Fruit fly (Drosophila melanogaster): ENCODE measurements around the gene CG34313.

CG34313 gene

DNA sequence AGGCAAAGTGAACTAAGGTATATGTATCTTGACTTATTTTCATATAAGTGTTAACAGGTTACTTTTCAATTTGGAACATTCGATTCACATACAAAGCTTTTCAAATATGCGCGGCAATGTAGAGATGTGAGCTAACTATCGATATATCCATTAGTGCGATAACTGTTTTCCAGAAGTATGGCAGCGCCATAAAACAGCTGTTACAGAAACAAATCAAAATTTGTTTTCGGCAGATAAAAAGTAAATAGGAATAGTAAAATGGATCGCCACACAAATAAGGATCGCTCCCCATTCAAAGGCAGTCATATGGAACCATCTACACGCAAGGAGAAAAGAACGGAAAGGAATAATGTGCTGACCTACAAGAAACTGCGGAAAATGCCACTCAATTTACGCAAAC is at the start of gene CG34313, which contains the start of the genes CG32832 and CG31743:
Gene CG34313, plus strand, starts transcription at position 230 of the 400 bp plus-strand sequence.
Gene CG32832, minus strand, starts transcription at position 3 of the 400 bp plus-strand sequence.
Gene CG31743, plus strand, starts transcription at position 230 of the 400 bp plus-strand sequence.
- TF ChIP-seq CG14711 (tag; optimal IDR thresholded peaks at IDR 0.05): no peak
- no peak for TF ChIP-seq pad (GFP tag; optimal IDR thresholded peaks at IDR 0.05)
- no peak for TF ChIP-seq CG7101 (tag; optimal IDR thresholded peaks at IDR 0.05)
- TF ChIP-seq bab1 (GFP tag; optimal IDR thresholded peaks at IDR 0.05): no peak
- TF ChIP-seq kay (GFP tag; ENCODE audit: borderline replicate concordance): no peak
- no peak for TF ChIP-seq CG11617 (GFP tag; optimal IDR thresholded peaks at IDR 0.05)

DNA sequence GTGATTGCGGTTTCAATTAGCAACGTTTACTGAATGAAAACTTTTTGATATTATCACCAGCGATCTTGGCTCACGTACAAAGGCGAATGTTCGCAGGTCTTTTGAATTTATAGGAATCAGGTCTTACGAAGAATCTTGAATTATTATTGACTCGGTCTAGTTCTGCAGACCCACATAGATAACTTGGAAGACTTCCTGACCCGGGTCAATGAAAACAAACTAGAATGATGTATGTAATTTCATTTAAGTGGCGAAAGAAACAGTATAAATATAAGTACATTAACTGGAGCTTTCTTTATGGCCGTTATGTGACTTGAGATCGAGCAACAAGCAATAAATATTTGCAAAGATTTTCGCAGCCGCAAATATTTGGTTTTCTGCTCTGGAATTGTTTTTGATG is 44.9 kb upstream of the CG34313 start, which contains the start of gene CG13282:
Gene CG13282, minus strand, starts transcription at position 101 of the 400 bp plus-strand sequence.
- TF ChIP-seq CG14711 (tag; optimal IDR thresholded peaks at IDR 0.05): no peak
- TF ChIP-seq bab1 (GFP tag; optimal IDR thresholded peaks at IDR 0.05): no peak
- no peak for TF ChIP-seq kay (GFP tag; ENCODE audit: borderline replicate concordance)
- no peak for TF ChIP-seq Clk (GFP tag; optimal IDR thresholded peaks at IDR 0.05)
- TF ChIP-seq cnc (optimal IDR thresholded peaks at IDR 0.05): no peak
- TF ChIP-seq CG5204 (GFP tag; optimal IDR thresholded peaks at IDR 0.05): no peak

DNA sequence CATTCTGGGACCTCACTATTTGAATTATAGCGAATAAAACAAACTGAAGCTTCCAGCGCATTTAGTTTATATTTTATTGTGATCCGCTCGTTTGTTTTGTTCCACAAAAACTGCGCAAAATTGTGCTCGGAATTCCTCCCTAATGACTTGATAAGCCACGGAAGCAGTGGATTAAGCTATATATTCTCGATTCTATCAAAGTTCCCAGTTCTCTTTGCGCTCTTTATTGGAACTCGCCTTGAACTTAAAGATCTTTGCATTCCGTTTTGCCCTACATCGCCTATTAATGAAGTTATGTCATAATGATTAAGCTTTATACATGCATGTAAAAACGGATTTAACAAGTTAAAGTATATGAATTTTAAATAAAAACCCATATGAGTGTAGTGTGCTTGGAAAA is 42.2 kb upstream of the CG34313 start, which contains the start of gene Nepl9:
Gene Nepl9, minus strand, starts transcription at position 101 of the 400 bp plus-strand sequence.
- TF ChIP-seq CG14711 (tag; optimal IDR thresholded peaks at IDR 0.05) (no peak), cic (GFP tag; optimal IDR thresholded peaks at IDR 0.05) (no peak), CG12768 (GFP tag; optimal IDR thresholded peaks at IDR 0.05) (no peak), toe (GFP tag; optimal IDR thresholded peaks at IDR 0.05) (no peak), CG7101 (tag; optimal IDR thresholded peaks at IDR 0.05) (no peak), Mnt (GFP tag; optimal IDR thresholded peaks at IDR 0.05) (no peak), CG11617 (GFP tag; optimal IDR thresholded peaks at IDR 0.05) (no peak), cnc (optimal IDR thresholded peaks at IDR 0.05) (no peak), CG33017 (tag; optimal IDR thresholded peaks at IDR 0.05) (no peak), CG1620 (GFP tag; optimal IDR thresholded peaks at IDR 0.05) (no peak)

DNA sequence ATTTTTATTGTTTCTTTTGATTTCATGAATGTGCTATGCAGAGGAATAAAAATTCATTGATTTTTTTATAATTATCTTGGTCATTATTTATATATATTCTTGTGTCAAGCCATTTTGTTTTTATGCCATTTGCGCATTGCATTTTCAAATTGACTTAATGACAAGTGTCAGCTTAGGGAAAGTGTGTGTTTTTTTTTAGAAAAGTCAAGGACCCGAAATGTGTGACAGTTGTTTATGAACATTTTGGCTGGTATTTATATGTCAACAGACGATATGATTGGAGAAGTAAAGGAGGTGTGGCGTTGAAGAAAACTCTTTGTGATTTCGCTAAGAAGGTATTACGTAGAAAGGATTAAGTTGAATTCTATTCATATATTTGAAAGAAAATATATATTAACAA is 41.6 kb upstream of the CG34313 start, which contains the start of the genes SclA and SclB:
Gene SclA, plus strand, starts transcription at position 301 of the 400 bp plus-strand sequence.
Gene SclB, plus strand, starts transcription at position 301 of the 400 bp plus-strand sequence.
- TF ChIP-seq toe (GFP tag; optimal IDR thresholded peaks at IDR 0.05): no peak
- TF ChIP-seq kay (GFP tag; ENCODE audit: borderline replicate concordance): peak; percentile 1

dm6 chr2L:16839665-16840064 is 39.7 kb upstream of the CG34313 start:
- TF ChIP-seq toe (GFP tag; optimal IDR thresholded peaks at IDR 0.05) (no peak), pad (GFP tag; optimal IDR thresholded peaks at IDR 0.05) (no peak), Clk (GFP tag; optimal IDR thresholded peaks at IDR 0.05) (no peak), CG5204 (GFP tag; optimal IDR thresholded peaks at IDR 0.05) (no peak), Mnt (GFP tag; optimal IDR thresholded peaks at IDR 0.05) (no peak), cnc (optimal IDR thresholded peaks at IDR 0.05) (no peak), kay (GFP tag; ENCODE audit: borderline replicate concordance) (no peak), CG14711 (tag; optimal IDR thresholded peaks at IDR 0.05) (no peak), cic (GFP tag; optimal IDR thresholded peaks at IDR 0.05) (no peak), tj (GFP tag; optimal IDR thresholded peaks at IDR 0.05) (no peak)

DNA sequence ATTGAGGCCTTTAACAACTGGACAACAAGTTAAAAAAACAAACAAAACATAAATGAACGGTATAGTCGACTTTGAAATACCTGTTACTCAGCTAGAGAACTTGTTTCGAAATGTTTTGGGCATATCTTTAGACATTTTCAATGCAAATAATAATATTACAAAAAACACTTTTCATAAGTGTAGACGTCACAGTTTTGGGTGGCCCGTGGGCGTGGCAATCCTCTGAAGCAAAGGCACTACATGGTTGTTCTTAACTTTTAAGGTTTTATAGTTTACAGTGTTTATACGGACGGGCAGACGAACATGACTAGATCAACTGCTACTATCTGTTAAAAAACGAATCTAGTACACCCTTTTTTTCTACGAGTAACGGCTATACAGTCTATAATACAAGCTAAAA is 36.8 kb upstream of the CG34313 start:
- TF ChIP-seq CG1620 (GFP tag; optimal IDR thresholded peaks at IDR 0.05): no peak
- no peak for TF ChIP-seq CG11617 (GFP tag; optimal IDR thresholded peaks at IDR 0.05)
- TF ChIP-seq bab1 (GFP tag; optimal IDR thresholded peaks at IDR 0.05): no peak
- TF ChIP-seq toe (GFP tag; optimal IDR thresholded peaks at IDR 0.05): no peak
- no peak for TF ChIP-seq CG7101 (tag; optimal IDR thresholded peaks at IDR 0.05)
- no peak for TF ChIP-seq kay (GFP tag; ENCODE audit: borderline replicate concordance)
- TF ChIP-seq cic (GFP tag; optimal IDR thresholded peaks at IDR 0.05): no peak
- no peak for TF ChIP-seq ovo (GFP tag; optimal IDR thresholded peaks at IDR 0.05)
- no peak for TF ChIP-seq Crg-1 (GFP tag; optimal IDR thresholded peaks at IDR 0.05)
- TF ChIP-seq CG12768 (GFP tag; optimal IDR thresholded peaks at IDR 0.05): no peak
- no peak for TF ChIP-seq tj (GFP tag; optimal IDR thresholded peaks at IDR 0.05)
- TF ChIP-seq pad (GFP tag; optimal IDR thresholded peaks at IDR 0.05): no peak
- TF ChIP-seq CG14711 (tag; optimal IDR thresholded peaks at IDR 0.05): no peak
- no peak for TF ChIP-seq Clk (GFP tag; optimal IDR thresholded peaks at IDR 0.05)
- no peak for TF ChIP-seq Mnt (GFP tag; optimal IDR thresholded peaks at IDR 0.05)
- TF ChIP-seq CG7045 (GFP tag; optimal IDR thresholded peaks at IDR 0.05): no peak
- TF ChIP-seq Hr96 (GFP tag; optimal IDR thresholded peaks at IDR 0.05): no peak
- no peak for TF ChIP-seq CG33017 (tag; optimal IDR thresholded peaks at IDR 0.05)
- no peak for TF ChIP-seq cnc (optimal IDR thresholded peaks at IDR 0.05)

DNA sequence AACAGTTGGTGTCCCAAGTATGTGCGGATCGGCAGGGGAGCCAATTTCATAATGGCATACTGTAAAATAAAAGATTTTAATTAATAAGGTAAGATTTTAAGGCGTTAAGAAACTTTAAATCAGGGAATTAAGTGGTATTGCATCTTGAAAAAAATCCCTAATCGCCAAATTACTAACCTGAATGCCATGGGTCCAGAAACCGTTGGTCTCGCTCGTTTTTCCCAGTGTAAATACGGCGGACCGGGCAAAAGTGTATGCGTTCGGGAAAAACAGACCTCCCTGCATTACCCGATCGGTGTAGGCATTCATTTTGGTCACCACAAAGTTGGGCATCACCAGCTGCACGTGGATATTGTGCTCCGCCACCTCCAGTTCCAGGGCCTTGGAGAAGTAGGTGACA is 36.0 kb upstream of the CG34313 start:
- TF ChIP-seq kay (GFP tag; ENCODE audit: borderline replicate concordance): peak; percentile 53
- TF ChIP-seq cnc (optimal IDR thresholded peaks at IDR 0.05): no peak
- no peak for TF ChIP-seq pad (GFP tag; optimal IDR thresholded peaks at IDR 0.05)
- TF ChIP-seq CG12768 (GFP tag; optimal IDR thresholded peaks at IDR 0.05): no peak

DNA sequence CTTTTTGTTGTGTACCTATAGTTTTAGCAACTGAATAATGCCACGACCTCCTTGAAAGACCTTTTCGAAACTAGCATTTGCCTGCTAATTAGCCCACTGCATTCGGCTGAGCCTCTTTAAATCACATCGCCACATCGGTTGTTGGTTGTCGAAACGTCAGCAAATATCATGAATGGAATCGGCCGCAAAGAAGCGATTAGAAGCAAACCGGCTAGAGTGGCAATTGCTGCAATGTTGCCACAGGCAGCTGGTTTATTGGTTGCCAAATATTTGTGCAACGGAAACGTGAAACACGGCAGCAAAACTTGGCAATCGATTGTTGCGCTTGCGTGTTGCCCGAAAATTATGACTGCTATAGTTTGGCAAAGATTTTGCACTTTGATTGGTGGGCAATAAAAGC is 34.1 kb upstream of the CG34313 start:
- TF ChIP-seq Hr96 (GFP tag; optimal IDR thresholded peaks at IDR 0.05) (no peak), CG5204 (GFP tag; optimal IDR thresholded peaks at IDR 0.05) (no peak), CG14711 (tag; optimal IDR thresholded peaks at IDR 0.05) (no peak), CG7101 (tag; optimal IDR thresholded peaks at IDR 0.05) (no peak), bab1 (GFP tag; optimal IDR thresholded peaks at IDR 0.05) (no peak), kay (GFP tag; ENCODE audit: borderline replicate concordance) (no peak), toe (GFP tag; optimal IDR thresholded peaks at IDR 0.05) (no peak), pad (GFP tag; optimal IDR thresholded peaks at IDR 0.05) (no peak), cnc (optimal IDR thresholded peaks at IDR 0.05) (no peak), Clk (GFP tag; optimal IDR thresholded peaks at IDR 0.05) (no peak), cic (GFP tag; optimal IDR thresholded peaks at IDR 0.05) (no peak), ovo (GFP tag; optimal IDR thresholded peaks at IDR 0.05) (no peak), CG12768 (GFP tag; optimal IDR thresholded peaks at IDR 0.05) (no peak)
